Worm (Caenorhabditis elegans) whole organism, young adult: ENCODE data around the gene tag-329.

ENCODE experiments used
- Y56A3A.18 ChIP-seq: fragments of 200-800 bp; sonication (Bioruptor generic); IDR thresholded peaks from 2 replicates; pipeline ENCODE4 v1.3.6; 2022; ENCODE audit warnings: missing genetic modification reagents, missing genetic modification characterization, missing compliant biosample characterization
- fkh-3 ChIP-seq: sonication (generic microtip); optimal IDR thresholded peaks from 2 replicates; lab custom pipeline; 2016; ENCODE audit warnings: mild to moderate bottlenecking, missing genetic modification characterization, missing compliant biosample characterization
- hsf-1 ChIP-seq: fragments of 200-800 bp; sonication (Bioruptor generic); IDR thresholded peaks from 2 replicates; pipeline ENCODE4 v1.3.6; 2022; ENCODE audit warnings: missing genetic modification reagents, missing genetic modification characterization, missing compliant biosample characterization
- mes-4 ChIP-seq: sonication (generic microtip); optimal IDR thresholded peaks from 2 replicates; lab custom pipeline; 2016; ENCODE audit warnings: missing genotype, missing genetic modification characterization, missing compliant biosample characterization
- sdz-38 ChIP-seq: sonication (generic microtip); optimal IDR thresholded peaks from 2 replicates; lab custom pipeline; 2016; ENCODE audit warnings: missing genotype, missing genetic modification characterization, missing compliant biosample characterization

- TF ChIP-seq mes-4 (tag; lab: Kevin White, UChicago) (no peak), hsf-1 (GFP tag; lab: Robert Waterston, UW) (no peak), fkh-3 (no peak), Y56A3A.18 (GFP tag; lab: Robert Waterston, UW) (no peak), sdz-38 (tag; lab: Kevin White, UChicago) (no peak)
These were observed 9.5 kb downstream of the tag-329 start, which contains the start of gene mdf-1 for ce11 chrV:9544176-9544632.
